Fruit fly (Drosophila melanogaster): ENCODE data around the gene CCT6.

Gene CCT6

DNA sequence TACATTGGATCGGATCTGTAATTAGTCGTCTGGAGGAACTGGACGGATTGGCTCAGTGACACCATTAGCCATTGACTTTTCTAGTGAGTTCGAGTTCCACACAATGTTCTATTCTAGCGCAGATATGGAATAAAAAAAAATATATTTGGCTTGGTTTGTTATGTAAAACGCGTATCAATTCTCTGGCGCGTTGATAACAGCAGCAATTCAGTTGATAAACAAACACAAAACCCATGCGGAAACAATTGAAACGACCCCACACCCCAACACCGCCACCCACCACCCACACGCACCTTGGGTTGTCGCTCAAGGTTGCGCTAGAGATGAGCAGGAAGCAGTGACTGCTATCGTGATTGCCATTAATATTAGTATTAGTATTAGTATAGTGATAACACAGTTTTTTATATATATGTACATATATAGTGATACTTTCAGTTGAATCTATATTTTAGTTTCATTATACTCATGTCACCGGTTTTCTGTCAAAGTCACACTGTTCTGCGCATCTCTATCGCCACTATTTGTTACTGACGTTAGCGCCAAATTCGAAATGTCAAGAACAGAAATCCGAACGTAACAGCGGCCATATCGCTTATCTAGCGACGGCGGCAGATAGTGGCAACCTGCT is 48.8 kb upstream of the CCT6 start (continued):
- TF ChIP-seq caup (GFP tag; optimal IDR thresholded peaks at IDR 0.05; ENCODE audit: severe bottlenecking), result peak; percentile 94
- no peak for TF ChIP-seq sima (GFP tag; optimal IDR thresholded peaks at IDR 0.05)
- TF ChIP-seq CG11247 (GFP tag; IDR thresholded peaks at IDR 0.05), result peak; percentile 91
- TF ChIP-seq CG18619 (GFP tag; optimal IDR thresholded peaks at IDR 0.05), result peak; percentile 87
- peak; percentile 70 for TF ChIP-seq CG31365 (tag; optimal IDR thresholded peaks at IDR 0.05)
- peak; percentile 91 for TF ChIP-seq B-H1 (GFP tag; IDR thresholded peaks at IDR 0.05)
- no peak for TF ChIP-seq maf-S (GFP tag; optimal IDR thresholded peaks at IDR 0.05)
- TF ChIP-seq CG11398 (GFP tag; optimal IDR thresholded peaks at IDR 0.05), result no peak
- TF ChIP-seq nerfin-1 (tag; optimal IDR thresholded peaks at IDR 0.05), result peak; percentile 83
- TF ChIP-seq Sin3A (optimal IDR thresholded peaks at IDR 0.05), result no peak
- peak; percentile 81 for TF ChIP-seq Ravus (GFP tag; IDR thresholded peaks at IDR 0.05)
- TF ChIP-seq CG12391 (tag; optimal IDR thresholded peaks at IDR 0.05), result peak; percentile 93
- peak; percentile 82 for TF ChIP-seq CG8359 (GFP tag; optimal IDR thresholded peaks at IDR 0.05; ENCODE audit: borderline replicate concordance)
- peak; percentile 97 for TF ChIP-seq Rfx (GFP tag; IDR thresholded peaks at IDR 0.05)
- peak; percentile 87 for TF ChIP-seq wdn (GFP tag; IDR thresholded peaks at IDR 0.05)
- no peak for TF ChIP-seq tx (GFP tag; optimal IDR thresholded peaks at IDR 0.05)
- TF ChIP-seq CG4820 (GFP tag; optimal IDR thresholded peaks at IDR 0.05), result peak; percentile 89
- peak; percentile 88 for TF ChIP-seq CG1603 (tag; optimal IDR thresholded peaks at IDR 0.05)
- TF ChIP-seq Hmx (GFP tag; optimal IDR thresholded peaks at IDR 0.05), result peak; percentile 57
- peak; percentile 91 for TF ChIP-seq CG13296 (GFP tag; optimal IDR thresholded peaks at IDR 0.05)
- peak; percentile 95 for TF ChIP-seq sisA (GFP tag; IDR thresholded peaks at IDR 0.05)
- TF ChIP-seq CG1832 (GFP tag; optimal IDR thresholded peaks at IDR 0.05), result no peak
- peak; percentile 97 for TF ChIP-seq CG10543 (GFP tag; optimal IDR thresholded peaks at IDR 0.05)
- peak; percentile 69; the same call in 1 of the 2 replicates for TF ChIP-seq Poxn (GFP tag; IDR thresholded peaks at IDR 0.05)
- no peak for TF ChIP-seq jumu (GFP tag; optimal IDR thresholded peaks at IDR 0.05)
- TF ChIP-seq Aef1 (GFP tag; IDR thresholded peaks at IDR 0.05), result peak; percentile 95
- peak; percentile 63 for TF ChIP-seq psq (GFP tag; optimal IDR thresholded peaks at IDR 0.05)
- TF ChIP-seq Sry-β (GFP tag; optimal IDR thresholded peaks at IDR 0.05), result peak; percentile 91
- peak; percentile 82 for TF ChIP-seq tup (GFP tag; optimal IDR thresholded peaks at IDR 0.05)
- peak; percentile 85 for TF ChIP-seq CG11560 (tag; IDR thresholded peaks at IDR 0.05)
- peak; percentile 82 for TF ChIP-seq Spps (tag; optimal IDR thresholded peaks at IDR 0.05)
- TF ChIP-seq CG8478 (optimal IDR thresholded peaks at IDR 0.05), result no peak
- TF ChIP-seq Mad (GFP tag; optimal IDR thresholded peaks at IDR 0.05), result peak; percentile 62
- peak; percentile 76 for TF ChIP-seq tio (GFP tag; optimal IDR thresholded peaks at IDR 0.05)
- peak; percentile 91 for TF ChIP-seq Med (GFP tag)
- TF ChIP-seq bbx (GFP tag; IDR thresholded peaks at IDR 0.05; ENCODE audit: partially characterized antibody), result no peak
- TF ChIP-seq Doc2 (GFP tag; IDR thresholded peaks at IDR 0.05), result peak; percentile 71
- TF ChIP-seq eve (GFP tag; optimal IDR thresholded peaks at IDR 0.05), result no peak
- TF ChIP-seq CG11093 (GFP tag; IDR thresholded peaks at IDR 0.05), result peak; percentile 87
- TF ChIP-seq HLH4C (GFP tag; IDR thresholded peaks at IDR 0.05; ENCODE audit: partially characterized antibody), result no peak
- no peak for TF ChIP-seq zen2 (GFP tag; IDR thresholded peaks at IDR 0.05; ENCODE audit: partially characterized antibody)
- peak; percentile 94 for TF ChIP-seq CG15514 (GFP tag; optimal IDR thresholded peaks at IDR 0.05)
- TF ChIP-seq bab2 (GFP tag; optimal IDR thresholded peaks at IDR 0.05), result peak; percentile 60
- peak; percentile 68 to 91 for TF ChIP-seq dpn (GFP tag; optimal IDR thresholded peaks at IDR 0.05)
- peak; percentile 85 for TF ChIP-seq MTF-1 (GFP tag; optimal IDR thresholded peaks at IDR 0.05; ENCODE audit: borderline replicate concordance)
- TF ChIP-seq Hr78 (GFP tag; optimal IDR thresholded peaks at IDR 0.05), result peak in 1 of 2 experiments; percentile 72
- peak; percentile 31 to 88 for TF ChIP-seq Hr51 (GFP tag; optimal IDR thresholded peaks at IDR 0.05)
- TF ChIP-seq bcd (GFP tag; optimal IDR thresholded peaks at IDR 0.05), result peak; percentile 95
- TF ChIP-seq ewg (GFP tag; optimal IDR thresholded peaks at IDR 0.05), result peak; percentile 80
- TF ChIP-seq CG9797 (GFP tag; optimal IDR thresholded peaks at IDR 0.05), result no peak

Data from whole organism, embryonic.